Worm (Caenorhabditis elegans): ENCODE measurements around the gene ccnk-1.

Gene ccnk-1

ce11 chrV:14638075-14638474 is 25.7 kb downstream of the ccnk-1 start (continued):
- no peak for TF ChIP-seq F57A8.1 (GFP tag; optimal IDR thresholded peaks at IDR 0.05)
- no peak for TF ChIP-seq tbx-9 (tag; optimal IDR thresholded peaks at IDR 0.05; ENCODE audit: borderline replicate concordance)
- TF ChIP-seq nhr-27 (tag; optimal IDR thresholded peaks at IDR 0.05): no peak
- TF ChIP-seq unc-130 (GFP tag; optimal IDR thresholded peaks at IDR 0.05): no peak
- no peak for TF ChIP-seq Y56A3A.18 (GFP tag; IDR thresholded peaks at IDR 0.05)
- no peak for TF ChIP-seq die-1 (tag; optimal IDR thresholded peaks at IDR 0.05)
- no peak for TF ChIP-seq attf-6 (GFP tag; IDR thresholded peaks at IDR 0.05)
- peak; percentile 90 for TF ChIP-seq madf-6 (GFP tag; IDR thresholded peaks at IDR 0.05)
- TF ChIP-seq egl-18 (GFP tag; IDR thresholded peaks at IDR 0.05): no peak
- no peak for TF ChIP-seq ceh-27 (GFP tag; optimal IDR thresholded peaks at IDR 0.05)
- no peak for TF ChIP-seq ztf-18 (tag; optimal IDR thresholded peaks at IDR 0.05)
- peak; percentile 63 for TF ChIP-seq ceh-91 (GFP tag; IDR thresholded peaks at IDR 0.05)
- no peak for TF ChIP-seq lin-26 (GFP tag; IDR thresholded peaks at IDR 0.05)
- TF ChIP-seq F10E7.11 (tag; optimal IDR thresholded peaks at IDR 0.05): no peak
- no peak for TF ChIP-seq nfya-2 (GFP tag; IDR thresholded peaks at IDR 0.05)
- no peak for TF ChIP-seq lag-1 (GFP tag; IDR thresholded peaks at IDR 0.05)

ce11 chrV:14640071-14640470 is 27.7 kb downstream of the ccnk-1 start, which contains the start of gene F43D2.7:
Gene F43D2.7, minus strand, starts transcription at chrV:14640171.
- TF ChIP-seq ztf-25 (GFP tag; IDR thresholded peaks at IDR 0.05) (no peak), dpl-1 (GFP tag; optimal IDR thresholded peaks at IDR 0.05) (no peak), ets-4 (GFP tag; optimal IDR thresholded peaks at IDR 0.05) (no peak), sea-2 (GFP tag; IDR thresholded peaks at IDR 0.05) (no peak), lin-35 (GFP tag; optimal IDR thresholded peaks at IDR 0.05) (no peak), madf-8 (GFP tag; conservative IDR thresholded peaks at IDR 0.05) (no peak), ama-1 (optimal IDR thresholded peaks at IDR 0.05) (no peak), ama-1 (GFP tag; optimal IDR thresholded peaks at IDR 0.05) (no peak), K11D2.4 (GFP tag; IDR thresholded peaks at IDR 0.05) (no peak), lag-1 (GFP tag; IDR thresholded peaks at IDR 0.05) (no peak), rcor-1 (GFP tag; IDR thresholded peaks at IDR 0.05) (no peak), B0336.3 (GFP tag; IDR thresholded peaks at IDR 0.05) (no peak), sptf-2 (GFP tag; optimal IDR thresholded peaks at IDR 0.05) (no peak), zfh-2 (GFP tag; conservative IDR thresholded peaks at IDR 0.05) (no peak), ceh-40 (GFP tag; IDR thresholded peaks at IDR 0.05) (no peak)

- no peak for TF ChIP-seq F10E7.11 (tag; optimal IDR thresholded peaks at IDR 0.05)
- TF ChIP-seq nhr-80 (tag; optimal IDR thresholded peaks at IDR 0.05): peak; percentile 89
- TF ChIP-seq cebp-1 (GFP tag; IDR thresholded peaks at IDR 0.05): 0 out of 2 replicates have a peak, but pooled peaks have one; percentile 13
- TF ChIP-seq cebp-1 (tag; optimal IDR thresholded peaks at IDR 0.05): peak; percentile 18
- TF ChIP-seq nhr-27 (tag; optimal IDR thresholded peaks at IDR 0.05): no peak
These were observed 28.4 kb downstream of the ccnk-1 start, which contains the start of gene C54G10.1 for ce11 chrV:14640769-14641168. Gene C54G10.1, plus strand, starts transcription at chrV:14641101.

ce11 chrV:14642016-14642415 is 29.7 kb downstream of the ccnk-1 start:
- TF ChIP-seq lag-1 (GFP tag; IDR thresholded peaks at IDR 0.05): no peak
- no peak for TF ChIP-seq nhr-80 (tag; optimal IDR thresholded peaks at IDR 0.05)
- peak; percentile 45 for TF ChIP-seq efl-1 (GFP tag; optimal IDR thresholded peaks at IDR 0.05)
- TF ChIP-seq F33H1.4 (GFP tag; IDR thresholded peaks at IDR 0.05): 0 out of 2 replicates have a peak, but pooled peaks have one; percentile 28
- peak; percentile 54; the same call in 1 of the 2 replicates for TF ChIP-seq madf-8 (GFP tag; conservative IDR thresholded peaks at IDR 0.05)
- peak; percentile 21 for TF ChIP-seq xnd-1 (tag; optimal IDR thresholded peaks at IDR 0.05)
- peak; percentile 78 for TF ChIP-seq madf-6 (GFP tag; IDR thresholded peaks at IDR 0.05)
- TF ChIP-seq hmg-1.2 (GFP tag; IDR thresholded peaks at IDR 0.05): 0 out of 2 replicates have a peak, but pooled peaks have one; percentile 17

Measured in whole organism, young adult.